Fruit fly (Drosophila melanogaster): ENCODE data around the gene CG42831.
A peak's percentile ranks its signal among the peaks of the same experiment; 100 is the strongest.

The CG42831 gene

dm6 chr3L:10784566-10785003 is 30.0 kb upstream of the CG42831 start:
- TF ChIP-seq Hr83 (GFP tag; optimal IDR thresholded peaks at IDR 0.05; ENCODE audit: poor library complexity, severe bottlenecking) = no peak
- peak; percentile 48 for TF ChIP-seq fru (GFP tag; optimal IDR thresholded peaks at IDR 0.05)
- TF ChIP-seq dmrt93B (GFP tag; optimal IDR thresholded peaks at IDR 0.05) = peak; percentile 51
- TF ChIP-seq Hr78 (GFP tag; optimal IDR thresholded peaks at IDR 0.05) = no peak
- TF ChIP-seq HLH106 (tag; optimal IDR thresholded peaks at IDR 0.05) = peak; percentile 43
- peak; percentile 55 for TF ChIP-seq rgr (GFP tag; optimal IDR thresholded peaks at IDR 0.05)
- no peak for TF ChIP-seq Dfd (GFP tag; optimal IDR thresholded peaks at IDR 0.05)
- TF ChIP-seq Sp1 (GFP tag; optimal IDR thresholded peaks at IDR 0.05) = peak; percentile 75
- peak; percentile 6 for TF ChIP-seq h (GFP tag; optimal IDR thresholded peaks at IDR 0.05)
- peak; percentile 5 for TF ChIP-seq Hnf4 (GFP tag; optimal IDR thresholded peaks at IDR 0.05)
- TF ChIP-seq psq (GFP tag; optimal IDR thresholded peaks at IDR 0.05) = peak; percentile 63
- TF ChIP-seq foxo (GFP tag; optimal IDR thresholded peaks at IDR 0.05) = peak in 1 of 2 experiments; percentile 62
- no peak for TF ChIP-seq dsf (GFP tag; optimal IDR thresholded peaks at IDR 0.05; ENCODE audit: borderline replicate concordance)
- TF ChIP-seq OdsH (GFP tag; optimal IDR thresholded peaks at IDR 0.05) = peak; percentile 40

DNA sequence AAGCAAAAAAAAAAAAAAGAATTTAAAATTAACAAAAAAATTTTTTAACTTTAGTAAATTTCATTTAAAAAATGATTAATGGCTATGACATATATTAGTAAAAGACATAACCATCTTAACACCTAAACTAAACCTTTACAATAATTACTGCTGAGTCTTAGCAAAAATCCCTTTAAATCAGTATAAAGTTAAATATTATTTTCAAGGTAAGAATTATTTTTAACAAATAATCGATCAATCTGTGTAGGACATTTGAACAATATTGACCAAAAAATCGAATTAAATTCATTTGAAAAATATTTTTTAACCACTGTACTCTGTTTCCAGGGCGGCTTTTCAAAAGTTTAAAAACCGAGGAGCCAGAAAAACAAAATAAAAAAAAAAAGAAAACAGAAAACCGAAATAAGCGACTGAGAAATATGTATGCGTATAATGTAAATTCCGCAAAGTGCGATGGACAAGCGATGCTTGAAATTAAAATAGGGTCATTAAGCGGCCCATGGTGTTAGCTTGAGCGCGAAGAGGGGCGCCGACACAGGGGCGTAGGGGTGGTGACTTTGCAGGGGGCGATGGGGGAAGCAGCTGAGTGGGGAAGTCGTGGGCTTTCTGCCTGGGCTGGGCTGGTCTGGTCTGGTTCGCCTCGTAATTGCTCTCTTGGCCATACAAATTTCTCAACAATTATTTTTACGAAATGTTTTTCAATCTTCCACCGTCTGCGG is 28.5 kb upstream of the CG42831 start:
- TF ChIP-seq jim (GFP tag; optimal IDR thresholded peaks at IDR 0.05) (no peak), Hr78 (GFP tag; optimal IDR thresholded peaks at IDR 0.05) (no peak), Hnf4 (GFP tag; optimal IDR thresholded peaks at IDR 0.05) (no peak), tai (GFP tag; optimal IDR thresholded peaks at IDR 0.05) (no peak), Myc (optimal IDR thresholded peaks at IDR 0.05) (no peak), br (GFP tag; optimal IDR thresholded peaks at IDR 0.05) (no peak), woc (GFP tag; optimal IDR thresholded peaks at IDR 0.05) (peak; percentile 53), fru (GFP tag; optimal IDR thresholded peaks at IDR 0.05) (peak; percentile 44), CG32264 (GFP tag; optimal IDR thresholded peaks at IDR 0.05) (no peak), dmrt93B (GFP tag; optimal IDR thresholded peaks at IDR 0.05) (peak; percentile 9), usp (GFP tag; optimal IDR thresholded peaks at IDR 0.05) (no peak), Vsx2 (GFP tag; optimal IDR thresholded peaks at IDR 0.05; ENCODE audit: partially characterized antibody) (no peak), Sp1 (GFP tag; optimal IDR thresholded peaks at IDR 0.05) (peak; percentile 55), Hr83 (GFP tag; optimal IDR thresholded peaks at IDR 0.05; ENCODE audit: poor library complexity, severe bottlenecking) (no peak), HLH106 (tag; optimal IDR thresholded peaks at IDR 0.05) (peak; percentile 46), rgr (GFP tag; optimal IDR thresholded peaks at IDR 0.05) (peak; percentile 25), OdsH (GFP tag; optimal IDR thresholded peaks at IDR 0.05) (peak; percentile 57), psq (GFP tag; optimal IDR thresholded peaks at IDR 0.05) (peak; percentile 62), h (GFP tag; optimal IDR thresholded peaks at IDR 0.05) (peak; percentile 17), CG9705 (GFP tag; optimal IDR thresholded peaks at IDR 0.05) (no peak), Jra (GFP tag; optimal IDR thresholded peaks at IDR 0.05) (no peak), foxo (GFP tag; optimal IDR thresholded peaks at IDR 0.05) (peak in 1 of 2 experiments; percentile 31), sage (GFP tag; optimal IDR thresholded peaks at IDR 0.05) (no peak)

- no peak for TF ChIP-seq usp (GFP tag; optimal IDR thresholded peaks at IDR 0.05)
- TF ChIP-seq woc (GFP tag; optimal IDR thresholded peaks at IDR 0.05) = no peak
- no peak for TF ChIP-seq CrebA (GFP tag; optimal IDR thresholded peaks at IDR 0.05; ENCODE audit: borderline replicate concordance)
- TF ChIP-seq jim (GFP tag; optimal IDR thresholded peaks at IDR 0.05) = peak; percentile 8
- TF ChIP-seq Sp1 (GFP tag; optimal IDR thresholded peaks at IDR 0.05) = peak; percentile 23
- no peak for TF ChIP-seq rgr (GFP tag; optimal IDR thresholded peaks at IDR 0.05)
- TF ChIP-seq h (GFP tag; optimal IDR thresholded peaks at IDR 0.05) = no peak
- TF ChIP-seq dsf (GFP tag; optimal IDR thresholded peaks at IDR 0.05; ENCODE audit: borderline replicate concordance) = no peak
- no peak for TF ChIP-seq ey (GFP tag; optimal IDR thresholded peaks at IDR 0.05)
- TF ChIP-seq pan (optimal IDR thresholded peaks at IDR 0.05) = no peak
These were observed 26.8 kb upstream of the CG42831 start for dm6 chr3L:10787652-10788330.

- TF ChIP-seq Dfd (GFP tag; optimal IDR thresholded peaks at IDR 0.05) (no peak), h (GFP tag; optimal IDR thresholded peaks at IDR 0.05) (no peak), Sp1 (GFP tag; optimal IDR thresholded peaks at IDR 0.05) (no peak), Vsx2 (GFP tag; optimal IDR thresholded peaks at IDR 0.05; ENCODE audit: partially characterized antibody) (no peak), HLH106 (tag; optimal IDR thresholded peaks at IDR 0.05) (no peak), sv (GFP tag; optimal IDR thresholded peaks at IDR 0.05) (no peak), psq (GFP tag; optimal IDR thresholded peaks at IDR 0.05) (no peak), lola (GFP tag; optimal IDR thresholded peaks at IDR 0.05) (no peak), Hr78 (GFP tag; optimal IDR thresholded peaks at IDR 0.05) (no peak), Rel (GFP tag; optimal IDR thresholded peaks at IDR 0.05) (no peak), Rel (tag; optimal IDR thresholded peaks at IDR 0.05) (no peak), Hnf4 (GFP tag; optimal IDR thresholded peaks at IDR 0.05) (no peak), Mio (GFP tag; optimal IDR thresholded peaks at IDR 0.05) (no peak), tai (GFP tag; optimal IDR thresholded peaks at IDR 0.05) (no peak), br (GFP tag; optimal IDR thresholded peaks at IDR 0.05) (no peak), usp (GFP tag; optimal IDR thresholded peaks at IDR 0.05) (no peak)
These were observed 26.0 kb upstream of the CG42831 start for dm6 chr3L:10788586-10788985.
